Worm (Caenorhabditis elegans) whole organism, midembryonic: ENCODE data around the gene frm-8.
A peak's percentile ranks its signal among the peaks of the same experiment; 100 is the strongest.

Experiments used
- T22C8.4 ChIP-seq: fragments of 200-800 bp; sonication (Bioruptor generic); IDR thresholded peaks from 2 replicates; pipeline ENCODE4 v1.3.6; 2022; ENCODE audit warnings: missing genetic modification characterization, missing compliant biosample characterization
- cog-1 ChIP-seq: sonication (generic microtip); optimal IDR thresholded peaks from 2 replicates; lab custom pipeline; 2016; ENCODE audit warnings: missing genetic modification characterization, missing compliant biosample characterization
- flt-1 ChIP-seq: fragments of 200-800 bp; sonication (Bioruptor generic); IDR thresholded peaks from 2 replicates; pipeline ENCODE4 v1.3.6; 2022; ENCODE audit warnings: missing genetic modification characterization, missing compliant biosample characterization
- med-1 ChIP-seq: sonication (generic microtip); optimal IDR thresholded peaks from 2 replicates; lab custom pipeline; 2017; ENCODE audit warnings: missing genetic modification characterization, mild to moderate bottlenecking, missing compliant biosample characterization, antibody characterized with exemption, missing genetic modification reagents; ENCODE audit not compliant: insufficient read depth
- ref-1 ChIP-seq: fragments of 200-800 bp; sonication (Bioruptor generic); conservative IDR thresholded peaks from 2 replicates; pipeline ENCODE4 v1.3.6; 2022; ENCODE audit warnings: missing genetic modification reagents, missing genetic modification characterization, missing compliant biosample characterization
- tab-1 ChIP-seq: fragments of 200-800 bp; sonication (Bioruptor generic); IDR thresholded peaks from 2 replicates; pipeline ENCODE4 v1.3.6; 2022; ENCODE audit warnings: missing genetic modification characterization, missing compliant biosample characterization
- ztf-29 ChIP-seq: fragments of 200-800 bp; sonication (Bioruptor generic); IDR thresholded peaks from 2 replicates; pipeline ENCODE4 v1.3.6; 2022; ENCODE audit warnings: missing genetic modification reagents, missing genetic modification characterization, missing compliant biosample characterization

DNA sequence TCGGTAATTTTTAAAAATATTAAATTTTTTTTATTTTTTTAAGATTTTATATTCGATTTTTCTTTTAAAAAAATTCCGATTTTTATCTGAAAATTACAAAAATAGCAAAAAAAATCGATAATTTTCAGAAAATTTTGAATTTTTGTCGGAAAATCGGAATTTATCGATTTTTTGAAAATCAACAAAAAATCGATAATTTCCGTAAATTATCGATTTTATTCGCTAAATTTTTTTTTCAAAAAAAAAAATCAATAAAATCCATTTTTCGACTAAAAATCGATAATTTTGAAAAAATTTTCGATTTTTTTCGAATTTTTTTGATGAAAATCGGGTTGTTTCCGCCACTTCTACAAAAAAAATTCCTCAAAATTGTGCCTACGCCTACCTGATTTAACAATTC is 23.4 kb upstream of the frm-8 start:
- TF ChIP-seq ztf-29 (GFP tag; lab: Robert Waterston, UW) (no peak), flt-1 (GFP tag; lab: Robert Waterston, UW) (no peak), cog-1 (tag; lab: Kevin White, UChicago) (no peak), med-1 (GFP tag; lab: Kevin White, UChicago) (no peak), tab-1 (GFP tag; lab: Robert Waterston, UW) (no peak), ref-1 (GFP tag; lab: Robert Waterston, UW) (no peak), T22C8.4 (peak; percentile 87)
